Fruit fly (Drosophila melanogaster): ENCODE data around the gene Rev1.

Gene Rev1

DNA sequence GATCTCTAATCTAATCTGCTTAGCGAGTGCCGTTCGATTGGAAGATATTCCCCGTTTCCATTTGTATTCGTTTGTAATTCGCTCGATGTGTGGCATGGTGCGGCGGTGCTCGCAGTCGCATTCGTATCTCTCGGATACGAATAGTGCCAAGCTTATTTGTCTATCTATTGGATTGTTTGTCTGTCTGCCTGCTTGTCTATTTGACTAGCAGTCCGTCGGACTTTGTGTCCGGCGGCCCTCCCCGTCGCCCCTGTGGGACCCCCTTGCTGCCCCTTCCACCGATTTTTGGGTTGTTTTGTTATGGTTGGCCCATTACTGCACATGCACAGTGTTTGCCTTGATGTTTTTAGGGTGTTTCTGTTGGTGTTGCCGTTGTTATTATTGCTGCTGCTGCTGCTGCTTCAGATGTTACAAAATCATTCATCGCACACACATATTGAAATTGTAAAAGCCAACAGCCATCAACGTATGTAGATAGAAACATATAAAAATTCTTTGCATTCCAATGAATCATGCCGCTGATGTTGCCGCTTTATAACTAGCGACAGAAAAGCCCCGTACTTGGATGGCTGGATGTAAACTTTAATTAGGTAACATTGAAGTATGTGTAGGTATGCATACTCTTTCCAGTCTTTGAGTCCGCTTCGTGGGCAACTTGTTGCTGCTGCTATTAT lies 39.3 kb upstream of the Rev1 start (continued):
- TF ChIP-seq aop (GFP tag; IDR thresholded peaks at IDR 0.05) (no peak), sna (GFP tag; IDR thresholded peaks at IDR 0.05; ENCODE audit: partially characterized antibody) (0 out of 2 replicates have a peak, but pooled peaks have one; percentile 13), HLH3B (GFP tag; IDR thresholded peaks at IDR 0.05) (peak; percentile 49; the same call in 1 of the 2 replicates), CG8359 (GFP tag; optimal IDR thresholded peaks at IDR 0.05; ENCODE audit: borderline replicate concordance) (peak; percentile 55), CG4707 (GFP tag; optimal IDR thresholded peaks at IDR 0.05) (peak; percentile 46), sug (tag; optimal IDR thresholded peaks at IDR 0.05) (peak; percentile 21), sima (GFP tag; optimal IDR thresholded peaks at IDR 0.05) (no peak), ase (GFP tag; IDR thresholded peaks at IDR 0.05) (peak; percentile 39; the same call in 1 of the 3 replicates), usp (GFP tag; optimal IDR thresholded peaks at IDR 0.05) (no peak), chn (GFP tag; optimal IDR thresholded peaks at IDR 0.05) (no peak), fu2 (GFP tag; optimal IDR thresholded peaks at IDR 0.05) (no peak), CG9817 (tag; optimal IDR thresholded peaks at IDR 0.05) (no peak), CG17359 (tag; optimal IDR thresholded peaks at IDR 0.05) (peak; percentile 51), Opbp (GFP tag; IDR thresholded peaks at IDR 0.05; ENCODE audit: partially characterized antibody) (peak; percentile 36; the same call in 1 of the 3 replicates), Optix (GFP tag; IDR thresholded peaks at IDR 0.05) (peak; percentile 39; the same call in 1 of the 3 replicates), sob (GFP tag; IDR thresholded peaks at IDR 0.05) (peak; percentile 44; the same call in 1 of the 2 replicates), CG11085 (GFP tag; IDR thresholded peaks at IDR 0.05) (no peak), Dbx (GFP tag; IDR thresholded peaks at IDR 0.05) (no peak), wek (GFP tag; optimal IDR thresholded peaks at IDR 0.05) (peak; percentile 72), ranshi (GFP tag; IDR thresholded peaks at IDR 0.05) (peak; percentile 35; the same call in 1 of the 2 replicates), jing (GFP tag; optimal IDR thresholded peaks at IDR 0.05) (no peak), CG10431 (GFP tag; optimal IDR thresholded peaks at IDR 0.05) (no peak), CG3847 (GFP tag; IDR thresholded peaks at IDR 0.05) (no peak), BtbVII (GFP tag; optimal IDR thresholded peaks at IDR 0.05) (peak; percentile 39), CG10959 (GFP tag; IDR thresholded peaks at IDR 0.05) (no peak), Dip3 (GFP tag; optimal IDR thresholded peaks at IDR 0.05) (no peak), CG12391 (tag; optimal IDR thresholded peaks at IDR 0.05) (no peak), stc (GFP tag; IDR thresholded peaks at IDR 0.05) (peak; percentile 78), Sox100B (GFP tag; optimal IDR thresholded peaks at IDR 0.05) (no peak), CG4820 (GFP tag; optimal IDR thresholded peaks at IDR 0.05) (no peak), CG10321 (GFP tag; IDR thresholded peaks at IDR 0.05) (0 out of 2 replicates have a peak, but pooled peaks have one; percentile 38), cg (GFP tag; optimal IDR thresholded peaks at IDR 0.05) (peak; percentile 31), z (GFP tag; IDR thresholded peaks at IDR 0.05) (peak; percentile 62; the same call in 1 of the 3 replicates), CG31365 (tag; optimal IDR thresholded peaks at IDR 0.05) (no peak), Elba2 (GFP tag; optimal IDR thresholded peaks at IDR 0.05) (no peak), otp (GFP tag; IDR thresholded peaks at IDR 0.05) (peak; percentile 83), CG8089 (GFP tag; optimal IDR thresholded peaks at IDR 0.05) (no peak), ERR (GFP tag; optimal IDR thresholded peaks at IDR 0.05) (no peak), CG7786 (GFP tag; optimal IDR thresholded peaks at IDR 0.05) (no peak), Bgb (GFP tag; IDR thresholded peaks at IDR 0.05; ENCODE audit: partially characterized antibody) (0 out of 2 replicates have a peak, but pooled peaks have one; percentile 40), gcm (GFP tag; optimal IDR thresholded peaks at IDR 0.05) (peak; percentile 18), twi (tag; optimal IDR thresholded peaks at IDR 0.05) (peak; percentile 6), E2f2 (GFP tag; IDR thresholded peaks at IDR 0.05) (peak; percentile 17; the same call in 1 of the 2 replicates), dmrt11E (tag; optimal IDR thresholded peaks at IDR 0.05) (no peak), Fer3 (tag; optimal IDR thresholded peaks at IDR 0.05) (no peak), CG1529 (GFP tag; optimal IDR thresholded peaks at IDR 0.05) (no peak), CrebB (tag; optimal IDR thresholded peaks at IDR 0.05) (peak; percentile 15), Ravus (GFP tag; IDR thresholded peaks at IDR 0.05) (no peak), CG2116 (GFP tag; optimal IDR thresholded peaks at IDR 0.05) (no peak), D19B (GFP tag; optimal IDR thresholded peaks at IDR 0.05) (no peak)
